Fruit fly (Drosophila melanogaster): ENCODE data around the gene kirre.

Gene kirre

dm6 chrX:3022464-3022863 lies 282.3 kb downstream of the kirre start:
- TF ChIP-seq tai (GFP tag; optimal IDR thresholded peaks at IDR 0.05) (no peak), sv (GFP tag; optimal IDR thresholded peaks at IDR 0.05) (peak; percentile 29)

dm6 chrX:3024375-3025192 lies 284.4 kb downstream of the kirre start:
- TF ChIP-seq dl (GFP tag; optimal IDR thresholded peaks at IDR 0.05; ENCODE audit: insufficient read depth in 1 of 2, partially characterized antibody in 2 of 2), result no peak
- no peak for TF ChIP-seq Dfd (GFP tag; optimal IDR thresholded peaks at IDR 0.05)
- no peak for TF ChIP-seq Rel (GFP tag; optimal IDR thresholded peaks at IDR 0.05)
- TF ChIP-seq Rel (tag; optimal IDR thresholded peaks at IDR 0.05), result no peak
- TF ChIP-seq HLH106 (tag; optimal IDR thresholded peaks at IDR 0.05), result peak; percentile 11
- peak; percentile 55 for TF ChIP-seq woc (GFP tag; optimal IDR thresholded peaks at IDR 0.05)
- peak; percentile 54 for TF ChIP-seq psq (GFP tag; optimal IDR thresholded peaks at IDR 0.05)
- TF ChIP-seq foxo (GFP tag; optimal IDR thresholded peaks at IDR 0.05), result peak in 1 of 2 experiments; percentile 50
- no peak for TF ChIP-seq dsf (GFP tag; optimal IDR thresholded peaks at IDR 0.05; ENCODE audit: borderline replicate concordance)
- no peak for TF ChIP-seq Mio (GFP tag; optimal IDR thresholded peaks at IDR 0.05)
- peak; percentile 57 for TF ChIP-seq br (GFP tag; optimal IDR thresholded peaks at IDR 0.05)
- TF ChIP-seq rgr (GFP tag; optimal IDR thresholded peaks at IDR 0.05), result peak; percentile 36
- TF ChIP-seq Myc (optimal IDR thresholded peaks at IDR 0.05), result peak; percentile 56
- no peak for TF ChIP-seq usp (GFP tag; optimal IDR thresholded peaks at IDR 0.05)
- no peak for TF ChIP-seq OdsH (GFP tag; optimal IDR thresholded peaks at IDR 0.05)
- TF ChIP-seq Vsx2 (GFP tag; optimal IDR thresholded peaks at IDR 0.05; ENCODE audit: partially characterized antibody), result no peak
- peak; percentile 10 for TF ChIP-seq Hr83 (GFP tag; optimal IDR thresholded peaks at IDR 0.05; ENCODE audit: poor library complexity, severe bottlenecking)
- peak; percentile 18 for TF ChIP-seq Jra (GFP tag; optimal IDR thresholded peaks at IDR 0.05)
- no peak for TF ChIP-seq CrebA (GFP tag; optimal IDR thresholded peaks at IDR 0.05; ENCODE audit: borderline replicate concordance)
- peak; percentile 44 for TF ChIP-seq dmrt93B (GFP tag; optimal IDR thresholded peaks at IDR 0.05)
- no peak for TF ChIP-seq lola (GFP tag; optimal IDR thresholded peaks at IDR 0.05)
- TF ChIP-seq GATAd (GFP tag; optimal IDR thresholded peaks at IDR 0.05), result no peak
- peak; percentile 70 for TF ChIP-seq fru (GFP tag; optimal IDR thresholded peaks at IDR 0.05)
- peak; percentile 58 for TF ChIP-seq h (GFP tag; optimal IDR thresholded peaks at IDR 0.05)
- TF ChIP-seq Hnf4 (GFP tag; optimal IDR thresholded peaks at IDR 0.05), result peak; percentile 8
- TF ChIP-seq tai (GFP tag; optimal IDR thresholded peaks at IDR 0.05), result no peak
- peak; percentile 27 for TF ChIP-seq Dif (GFP tag; optimal IDR thresholded peaks at IDR 0.05; ENCODE audit: partially characterized antibody)
- no peak for TF ChIP-seq pan (optimal IDR thresholded peaks at IDR 0.05)
- no peak for TF ChIP-seq Hr78 (GFP tag; optimal IDR thresholded peaks at IDR 0.05)
- no peak for TF ChIP-seq N (GFP tag; optimal IDR thresholded peaks at IDR 0.05)
- no peak for TF ChIP-seq sage (GFP tag; optimal IDR thresholded peaks at IDR 0.05)
- no peak for TF ChIP-seq CG32264 (GFP tag; optimal IDR thresholded peaks at IDR 0.05)
- TF ChIP-seq jim (GFP tag; optimal IDR thresholded peaks at IDR 0.05), result no peak
- peak; percentile 26 for TF ChIP-seq brk (GFP tag; optimal IDR thresholded peaks at IDR 0.05)
- TF ChIP-seq sv (GFP tag; optimal IDR thresholded peaks at IDR 0.05), result no peak
- peak; percentile 43 for TF ChIP-seq Sp1 (GFP tag; optimal IDR thresholded peaks at IDR 0.05)
- no peak for TF ChIP-seq CG9705 (GFP tag; optimal IDR thresholded peaks at IDR 0.05)
- TF ChIP-seq ey (GFP tag; optimal IDR thresholded peaks at IDR 0.05), result peak; percentile 40
- TF ChIP-seq Abd-B (GFP tag; optimal IDR thresholded peaks at IDR 0.05), result no peak

Data from whole organism, wandering third instar larva.